Fruit fly (Drosophila melanogaster) whole organism, adult: ENCODE data around the gene CG10286.

ENCODE experiments used
- CG11617 ChIP-seq: fragments of 200-800 bp; sonication (Bioruptor generic); optimal IDR thresholded peaks from 2 replicates; lab custom pipeline; 2017; ENCODE audit warnings: mild to moderate bottlenecking, missing biosample characterization, missing genetic modification reagents, missing genetic modification characterization
- CG1620 ChIP-seq: fragments of 200-800 bp; sonication (Bioruptor generic); optimal IDR thresholded peaks from 2 replicates; lab custom pipeline; 2016; ENCODE audit warnings: missing biosample characterization, missing genetic modification characterization
- CG33017 ChIP-seq: fragments of 200-800 bp; sonication (Bioruptor generic); optimal IDR thresholded peaks from 2 replicates; lab custom pipeline; 2018; ENCODE audit warnings: missing biosample characterization, mild to moderate bottlenecking, missing genetic modification characterization, moderate library complexity
- CG7045 ChIP-seq: fragments of 200-800 bp; sonication (Bioruptor generic); optimal IDR thresholded peaks from 2 replicates; lab custom pipeline; 2017; ENCODE audit warnings: missing biosample characterization, mild to moderate bottlenecking, missing genetic modification characterization
- bab1 ChIP-seq: fragments of 200-800 bp; sonication (Bioruptor generic); optimal IDR thresholded peaks from 3 replicates; lab custom pipeline; 2019; ENCODE audit warnings: missing biosample characterization, mild to moderate bottlenecking, missing genetic modification characterization, moderate library complexity
- cic ChIP-seq: fragments of 200-800 bp; sonication (Bioruptor generic); optimal IDR thresholded peaks from 2 replicates; lab custom pipeline; 2017; ENCODE audit warnings: missing biosample characterization, mild to moderate bottlenecking, missing genetic modification characterization, moderate library complexity
- cnc ChIP-seq, 2 experiments: fragments of >200 bp; optimal IDR thresholded peaks; 2 replicates each; lab custom pipeline; 2017
- ovo ChIP-seq: fragments of 200-800 bp; sonication (Bioruptor generic); optimal IDR thresholded peaks from 2 replicates; lab custom pipeline; 2016; ENCODE audit warnings: missing biosample characterization, missing genetic modification characterization
- pad ChIP-seq: fragments of 200-800 bp; sonication (Bioruptor generic); optimal IDR thresholded peaks from 3 replicates; lab custom pipeline; 2017; ENCODE audit warnings: missing biosample characterization, missing genetic modification characterization, mild to moderate bottlenecking, moderate library complexity, missing genetic modification reagents

DNA sequence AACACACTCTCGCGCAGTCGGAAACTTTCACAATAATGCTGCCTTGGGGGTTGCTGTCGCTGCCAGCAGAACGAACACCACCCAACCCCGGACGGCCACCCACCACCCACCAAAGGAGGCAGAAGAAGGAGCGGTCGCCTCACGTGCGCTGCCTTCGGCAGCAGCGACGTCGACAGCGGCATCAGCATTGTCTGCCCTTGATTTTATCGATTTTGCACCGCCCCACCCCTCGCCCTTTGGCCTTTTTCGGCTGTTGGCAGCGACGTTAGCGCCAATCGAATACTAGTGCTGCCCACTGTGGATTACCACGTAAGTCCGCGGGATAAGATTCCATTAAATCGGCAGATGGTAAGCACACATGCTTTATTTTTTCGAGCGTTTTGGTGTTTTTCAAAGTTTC lies 50.3 kb downstream of the CG10286 start:
- TF ChIP-seq CG7045 (no peak), bab1 (no peak), cnc (optimal IDR thresholded peaks at IDR 0.05; lab: Kevin White, UChicago) (no peak), cic (GFP tag; lab: Kevin White, UChicago) (no peak), pad (GFP tag; lab: Kevin White, UChicago) (no peak), ovo (GFP tag; lab: Kevin White, UChicago) (no peak), CG11617 (GFP tag; lab: Kevin White, UChicago) (no peak), CG33017 (tag; lab: Kevin White, UChicago) (no peak), CG1620 (GFP tag; lab: Kevin White, UChicago) (no peak)
